Fruit fly (Drosophila melanogaster) whole organism, adult: Measurements from ENCODE around the gene mAChR-B.

Source experiments
- CG11617 ChIP-seq: fragments of 200-800 bp; sonication (Bioruptor generic); optimal IDR thresholded peaks from 2 replicates; lab custom pipeline; 2017; ENCODE audit warnings: mild to moderate bottlenecking, missing biosample characterization, missing genetic modification reagents, missing genetic modification characterization
- CG12768 ChIP-seq: fragments of 200-800 bp; sonication (Bioruptor generic); optimal IDR thresholded peaks from 2 replicates; lab custom pipeline; 2017; ENCODE audit warnings: missing biosample characterization, missing genetic modification characterization, mild to moderate bottlenecking, moderate library complexity, missing genetic modification reagents
- CG14711 ChIP-seq: fragments of 200-800 bp; sonication (Bioruptor generic); optimal IDR thresholded peaks from 2 replicates; lab custom pipeline; 2018; ENCODE audit warnings: missing biosample characterization, mild to moderate bottlenecking, missing genetic modification characterization, moderate library complexity
- CG1620 ChIP-seq: fragments of 200-800 bp; sonication (Bioruptor generic); optimal IDR thresholded peaks from 2 replicates; lab custom pipeline; 2016; ENCODE audit warnings: missing biosample characterization, missing genetic modification characterization
- CG33017 ChIP-seq: fragments of 200-800 bp; sonication (Bioruptor generic); optimal IDR thresholded peaks from 2 replicates; lab custom pipeline; 2018; ENCODE audit warnings: missing biosample characterization, mild to moderate bottlenecking, missing genetic modification characterization, moderate library complexity
- CG5204 ChIP-seq: fragments of 200-800 bp; sonication (Bioruptor generic); optimal IDR thresholded peaks from 2 replicates; lab custom pipeline; 2016; ENCODE audit warnings: missing biosample characterization, missing genetic modification characterization
- CG7045 ChIP-seq: fragments of 200-800 bp; sonication (Bioruptor generic); optimal IDR thresholded peaks from 2 replicates; lab custom pipeline; 2017; ENCODE audit warnings: missing biosample characterization, mild to moderate bottlenecking, missing genetic modification characterization
- CG7101 ChIP-seq: fragments of 200-800 bp; sonication (Bioruptor generic); optimal IDR thresholded peaks from 2 replicates; lab custom pipeline; 2018; ENCODE audit warnings: missing biosample characterization, mild to moderate bottlenecking, missing genetic modification characterization, moderate library complexity
- Clk ChIP-seq: fragments of 200-800 bp; sonication (Bioruptor generic); optimal IDR thresholded peaks from 2 replicates; lab custom pipeline; 2017; ENCODE audit warnings: missing biosample characterization, missing genetic modification characterization
- Crg-1 ChIP-seq: fragments of 200-800 bp; sonication (Bioruptor generic); optimal IDR thresholded peaks from 2 replicates; lab custom pipeline; 2016; ENCODE audit warnings: missing biosample characterization, missing genetic modification characterization
- Hr96 ChIP-seq: fragments of 200-800 bp; sonication (Bioruptor generic); optimal IDR thresholded peaks from 2 replicates; lab custom pipeline; 2016; ENCODE audit warnings: missing biosample characterization, missing genetic modification characterization
- Mnt ChIP-seq: fragments of 200-800 bp; sonication (Bioruptor generic); optimal IDR thresholded peaks from 2 replicates; lab custom pipeline; 2016; ENCODE audit warnings: missing biosample characterization, mild to moderate bottlenecking, missing genetic modification characterization
- bab1 ChIP-seq: fragments of 200-800 bp; sonication (Bioruptor generic); optimal IDR thresholded peaks from 3 replicates; lab custom pipeline; 2019; ENCODE audit warnings: missing biosample characterization, mild to moderate bottlenecking, missing genetic modification characterization, moderate library complexity
- cic ChIP-seq: fragments of 200-800 bp; sonication (Bioruptor generic); optimal IDR thresholded peaks from 2 replicates; lab custom pipeline; 2017; ENCODE audit warnings: missing biosample characterization, mild to moderate bottlenecking, missing genetic modification characterization, moderate library complexity
- cnc ChIP-seq, 2 experiments: fragments of >200 bp; optimal IDR thresholded peaks; 2 replicates each; lab custom pipeline; 2017
- kay ChIP-seq: fragments of 200-800 bp; sonication (Bioruptor generic); peaks from one replicate; lab custom pipeline; 2016; ENCODE audit warnings: missing biosample characterization, missing genetic modification characterization, borderline replicate concordance
- ovo ChIP-seq: fragments of 200-800 bp; sonication (Bioruptor generic); optimal IDR thresholded peaks from 2 replicates; lab custom pipeline; 2016; ENCODE audit warnings: missing biosample characterization, missing genetic modification characterization
- pad ChIP-seq: fragments of 200-800 bp; sonication (Bioruptor generic); optimal IDR thresholded peaks from 3 replicates; lab custom pipeline; 2017; ENCODE audit warnings: missing biosample characterization, missing genetic modification characterization, mild to moderate bottlenecking, moderate library complexity, missing genetic modification reagents
- tj ChIP-seq: fragments of 200-800 bp; sonication (Bioruptor generic); optimal IDR thresholded peaks from 3 replicates; lab custom pipeline; 2017; ENCODE audit warnings: missing biosample characterization, mild to moderate bottlenecking, missing genetic modification characterization, moderate library complexity
- toe ChIP-seq: fragments of 200-800 bp; sonication (Bioruptor generic); optimal IDR thresholded peaks from 2 replicates; lab custom pipeline; 2016; ENCODE audit warnings: missing biosample characterization, missing genetic modification characterization

Gene mAChR-B

DNA sequence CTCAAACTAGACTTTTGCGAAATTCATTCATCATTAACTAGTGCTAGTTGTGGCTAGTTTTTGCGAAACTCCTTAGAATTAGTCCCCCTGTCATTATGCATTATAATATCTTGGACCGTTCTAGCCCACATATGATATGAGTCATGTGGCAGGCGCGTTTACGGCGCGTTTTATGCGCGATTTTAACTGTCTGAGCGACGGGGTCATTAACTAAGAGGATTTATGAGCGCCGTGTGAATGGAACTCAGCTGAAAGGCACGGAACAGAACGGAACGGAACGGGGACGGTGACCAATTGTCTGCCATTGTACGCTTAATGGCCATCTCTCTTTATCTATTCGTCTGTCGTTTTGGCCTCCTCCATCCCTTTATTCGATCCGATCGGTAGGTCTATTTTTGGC lies 59.0 kb downstream of the mAChR-B start:
- TF ChIP-seq cic (no peak), CG14711 (tag; lab: Kevin White, UChicago) (no peak), Hr96 (GFP tag; lab: Kevin White, UChicago) (no peak), Crg-1 (GFP tag; lab: Kevin White, UChicago) (no peak)

DNA sequence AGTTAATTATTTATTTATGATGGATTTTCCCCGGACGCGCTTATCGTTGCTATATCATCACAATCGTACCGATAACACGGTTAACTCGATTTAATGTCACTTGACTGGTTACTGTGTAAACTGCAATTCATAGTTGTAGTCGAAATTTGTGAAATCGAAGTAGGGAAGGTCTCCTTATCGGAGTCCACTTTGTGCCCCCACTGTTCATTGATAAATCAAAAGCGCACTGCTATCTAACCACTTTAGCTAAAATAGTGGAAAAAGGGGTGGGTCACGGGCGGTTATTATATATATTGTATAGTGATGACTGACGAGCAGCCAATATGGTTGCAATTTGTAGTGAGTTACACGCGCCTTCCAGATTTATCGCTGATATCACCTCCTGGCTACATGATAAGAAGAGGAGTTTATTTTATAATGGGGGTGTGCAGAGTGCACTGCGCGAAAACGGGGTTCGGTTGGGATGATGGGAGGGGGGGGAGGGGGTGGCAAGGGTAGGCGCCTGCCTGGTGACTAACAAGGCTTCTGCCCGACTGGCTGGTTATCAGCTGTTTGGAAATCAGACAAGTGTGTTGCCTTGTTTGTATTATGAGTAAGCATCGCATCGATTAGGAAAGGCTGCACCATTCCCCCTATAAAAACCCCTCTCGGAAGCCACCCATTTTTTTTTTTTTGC lies 59.8 kb downstream of the mAChR-B start:
- peak; percentile 27 for TF ChIP-seq CG12768
- TF ChIP-seq CG33017 (tag; lab: Kevin White, UChicago): no peak
- peak; percentile 32 for TF ChIP-seq Clk (GFP tag; lab: Kevin White, UChicago)
- peak; percentile 98 for TF ChIP-seq kay
- peak; percentile 25 for TF ChIP-seq CG7045 (GFP tag; lab: Kevin White, UChicago)
- TF ChIP-seq cic: peak; percentile 100

DNA sequence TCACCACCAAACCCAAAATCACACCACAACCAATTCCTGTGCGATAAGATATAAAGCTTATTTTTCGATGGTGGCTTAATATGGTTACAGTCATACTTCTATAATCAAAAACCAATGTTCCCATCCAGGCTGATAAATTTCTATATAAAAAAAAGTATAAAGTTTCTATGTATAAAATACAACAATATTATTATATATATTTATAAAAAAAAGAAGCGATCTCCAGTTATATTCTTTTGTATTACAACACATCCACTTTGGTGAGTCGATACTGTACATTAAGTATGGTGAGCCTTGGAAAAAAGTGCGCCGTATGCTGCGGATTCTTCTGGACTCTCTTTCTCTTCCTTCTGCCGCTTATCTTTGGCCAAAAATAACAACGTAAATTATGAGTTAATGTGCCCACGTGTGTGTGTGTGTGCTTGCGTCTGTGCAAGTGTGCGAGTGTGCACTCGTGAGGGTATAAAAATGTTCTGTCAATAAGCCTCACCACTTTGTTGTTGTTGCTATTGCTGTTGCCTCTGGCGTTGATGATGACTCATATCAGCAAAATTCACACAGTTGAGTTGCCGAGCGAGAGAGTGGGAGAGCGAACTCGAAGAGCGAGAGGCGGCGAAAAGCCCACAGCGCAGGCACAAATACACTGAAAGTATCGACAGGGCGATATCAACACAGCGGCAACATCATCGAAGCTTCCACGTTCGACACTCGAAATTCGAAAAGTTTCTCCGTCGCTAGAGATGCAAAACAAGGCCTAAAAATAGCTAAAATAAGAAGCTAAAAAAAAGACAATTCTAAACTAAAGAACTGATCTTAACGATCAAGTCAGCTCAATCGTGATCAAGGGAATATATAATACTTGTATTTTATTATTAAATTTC lies 60.6 kb downstream of the mAChR-B start:
- peak; percentile 36 for TF ChIP-seq tj (GFP tag; lab: Kevin White, UChicago)
- peak; percentile 45 for TF ChIP-seq CG1620
- TF ChIP-seq Clk (GFP tag; lab: Kevin White, UChicago): no peak
- TF ChIP-seq toe (GFP tag; lab: Kevin White, UChicago): no peak
- no peak for TF ChIP-seq cnc (optimal IDR thresholded peaks at IDR 0.05; lab: Kevin White, UChicago)
- TF ChIP-seq CG5204 (GFP tag; lab: Kevin White, UChicago): no peak
- peak; percentile 51 for TF ChIP-seq pad (GFP tag; lab: Kevin White, UChicago)
- TF ChIP-seq CG7045 (GFP tag; lab: Kevin White, UChicago): peak; percentile 18
- peak; percentile 23 for TF ChIP-seq Mnt (GFP tag; lab: Kevin White, UChicago)
- no peak for TF ChIP-seq ovo
- TF ChIP-seq Crg-1 (GFP tag; lab: Kevin White, UChicago): no peak
- peak; percentile 100 for TF ChIP-seq kay
- peak; percentile 2 for TF ChIP-seq CG12768
- peak; percentile 68 for TF ChIP-seq cic
- peak; percentile 85 for TF ChIP-seq CG33017 (tag; lab: Kevin White, UChicago)
- peak; percentile 27 for TF ChIP-seq Hr96 (GFP tag; lab: Kevin White, UChicago)
- peak; percentile 91 for TF ChIP-seq CG7101
- TF ChIP-seq bab1 (GFP tag; lab: Kevin White, UChicago): peak; percentile 30
- TF ChIP-seq CG14711 (tag; lab: Kevin White, UChicago): peak; percentile 80
- TF ChIP-seq CG11617: peak; percentile 44

DNA sequence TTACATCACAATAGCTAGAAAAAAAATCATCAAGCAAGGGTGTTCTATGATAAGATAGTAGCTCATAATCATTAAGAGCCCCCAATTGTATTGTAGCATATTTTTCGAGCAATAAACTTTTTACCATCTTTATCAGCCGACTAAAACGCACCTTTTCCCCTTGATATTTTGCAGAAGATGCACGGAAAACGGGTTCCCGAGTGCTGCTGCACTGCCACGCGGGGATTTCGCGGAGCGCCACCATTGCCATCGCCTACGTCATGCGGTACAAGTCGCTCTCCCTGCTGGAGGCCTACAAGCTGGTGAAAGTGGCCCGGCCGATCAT lies 61.2 kb downstream of the mAChR-B start:
- TF ChIP-seq tj (GFP tag; lab: Kevin White, UChicago) (no peak), Hr96 (GFP tag; lab: Kevin White, UChicago) (no peak), kay (no peak), pad (GFP tag; lab: Kevin White, UChicago) (no peak), CG1620 (no peak), CG11617 (no peak), Crg-1 (GFP tag; lab: Kevin White, UChicago) (no peak), CG7045 (GFP tag; lab: Kevin White, UChicago) (no peak), bab1 (GFP tag; lab: Kevin White, UChicago) (no peak), Clk (GFP tag; lab: Kevin White, UChicago) (no peak), CG7101 (no peak), CG33017 (tag; lab: Kevin White, UChicago) (no peak), CG5204 (GFP tag; lab: Kevin White, UChicago) (no peak), cic (no peak), CG12768 (no peak), CG14711 (tag; lab: Kevin White, UChicago) (no peak), toe (GFP tag; lab: Kevin White, UChicago) (no peak), Mnt (GFP tag; lab: Kevin White, UChicago) (no peak), ovo (no peak)

DNA sequence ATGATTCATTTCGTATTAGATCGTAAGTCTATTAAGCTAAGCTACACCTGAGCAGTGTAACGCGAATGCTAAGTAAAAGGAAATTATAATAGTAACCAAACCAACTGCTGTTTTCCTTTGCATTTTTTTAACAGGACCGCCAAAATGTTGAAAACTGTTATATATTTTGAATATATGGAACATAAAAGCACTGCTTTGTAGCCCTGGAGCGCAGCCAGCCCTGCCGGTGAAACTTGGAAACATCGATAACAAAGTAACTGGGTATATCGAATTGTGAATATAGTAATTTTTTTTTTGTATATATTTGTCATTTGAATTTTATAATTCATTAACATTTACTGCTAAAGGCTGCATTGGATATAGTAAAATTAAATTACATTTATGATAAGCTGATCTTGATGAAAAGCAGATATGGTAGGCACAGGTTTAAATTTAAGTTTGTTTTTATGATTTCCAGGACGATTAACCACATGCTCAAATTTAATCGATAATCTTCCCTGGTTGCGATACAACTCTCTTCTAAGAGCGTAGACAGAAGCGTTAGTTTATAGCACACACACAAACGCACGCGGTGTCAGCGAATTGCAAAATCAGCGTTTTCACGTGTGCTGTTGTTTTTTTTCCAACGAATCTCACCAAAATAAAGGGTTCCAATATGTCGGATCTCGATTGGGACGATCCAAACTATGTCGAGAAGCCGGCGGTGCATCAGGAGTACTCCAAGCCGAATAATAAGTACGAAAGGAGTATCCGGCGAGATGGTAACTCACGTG lies 63.3 kb downstream of the mAChR-B start, which contains the start of gene CG7878:
TSS of gene CG7878 (plus strand) at position 528 of the 773 bp plus-strand sequence.
- TF ChIP-seq Clk (GFP tag; lab: Kevin White, UChicago): peak; percentile 61
- peak; percentile 91 for TF ChIP-seq tj (GFP tag; lab: Kevin White, UChicago)
- peak; percentile 12 for TF ChIP-seq cic
- TF ChIP-seq CG1620: peak; percentile 80
- TF ChIP-seq ovo: peak; percentile 72
- peak; percentile 37 for TF ChIP-seq CG14711 (tag; lab: Kevin White, UChicago)
- TF ChIP-seq CG5204 (GFP tag; lab: Kevin White, UChicago): no peak
- peak; percentile 95 for TF ChIP-seq kay
- peak; percentile 57 for TF ChIP-seq CG7101
- TF ChIP-seq Hr96 (GFP tag; lab: Kevin White, UChicago): no peak
- TF ChIP-seq CG33017 (tag; lab: Kevin White, UChicago): peak; percentile 29
- peak; percentile 66 for TF ChIP-seq CG11617
- peak; percentile 65 for TF ChIP-seq toe (GFP tag; lab: Kevin White, UChicago)
- TF ChIP-seq pad (GFP tag; lab: Kevin White, UChicago): peak; percentile 45
- TF ChIP-seq cnc (optimal IDR thresholded peaks at IDR 0.05; lab: Kevin White, UChicago): no peak
- TF ChIP-seq Crg-1 (GFP tag; lab: Kevin White, UChicago): peak; percentile 77
- peak; percentile 69 for TF ChIP-seq CG7045 (GFP tag; lab: Kevin White, UChicago)
- TF ChIP-seq CG12768: peak; percentile 72
- TF ChIP-seq Mnt (GFP tag; lab: Kevin White, UChicago): peak; percentile 73
- TF ChIP-seq bab1 (GFP tag; lab: Kevin White, UChicago): peak; percentile 64
